Fruit fly (Drosophila melanogaster): ENCODE data around the gene CG31715.

CG31715 gene

dm6 chr2L:10327790-10328189 is 13.6 kb upstream of the CG31715 start, which contains the start of gene RnrL (continued):
- TF ChIP-seq ewg (GFP tag; optimal IDR thresholded peaks at IDR 0.05), result no peak
- TF ChIP-seq CG17829 (tag; optimal IDR thresholded peaks at IDR 0.05), result no peak
- TF ChIP-seq Hey (tag; optimal IDR thresholded peaks at IDR 0.05), result no peak
- TF ChIP-seq gem (tag; optimal IDR thresholded peaks at IDR 0.05), result no peak
- no peak for TF ChIP-seq CG16813 (GFP tag; IDR thresholded peaks at IDR 0.05; ENCODE audit: partially characterized antibody)

- TF ChIP-seq Spps (tag; optimal IDR thresholded peaks at IDR 0.05) (no peak), lola (GFP tag; optimal IDR thresholded peaks at IDR 0.05) (peak in 1 of 3 experiments; percentile 22), YL-1 (GFP tag; optimal IDR thresholded peaks at IDR 0.05) (peak; percentile 24), Nf-YC (tag; optimal IDR thresholded peaks at IDR 0.05) (peak; percentile 33), Dll (GFP tag; IDR thresholded peaks at IDR 0.05; ENCODE audit: partially characterized antibody) (no peak), CG15479 (GFP tag; optimal IDR thresholded peaks at IDR 0.05) (no peak), CG6765 (GFP tag; optimal IDR thresholded peaks at IDR 0.05) (no peak), kni (GFP tag; optimal IDR thresholded peaks at IDR 0.05) (no peak), bcd (GFP tag; optimal IDR thresholded peaks at IDR 0.05) (no peak), sens (GFP tag) (peak; percentile 59), CoRest (tag; optimal IDR thresholded peaks at IDR 0.05) (peak; percentile 56), CG7357 (GFP tag; IDR thresholded peaks at IDR 0.05) (no peak), gce (GFP tag; IDR thresholded peaks at IDR 0.05) (no peak), Nf-YB (GFP tag; optimal IDR thresholded peaks at IDR 0.05) (peak; percentile 6), sug (tag; optimal IDR thresholded peaks at IDR 0.05) (peak; percentile 31), CG17829 (tag; optimal IDR thresholded peaks at IDR 0.05) (peak; percentile 49), Hey (tag; optimal IDR thresholded peaks at IDR 0.05) (no peak), dysf (GFP tag; IDR thresholded peaks at IDR 0.05) (no peak), Ravus (GFP tag; IDR thresholded peaks at IDR 0.05) (no peak), ewg (GFP tag; optimal IDR thresholded peaks at IDR 0.05) (peak; percentile 87), CG1603 (tag; optimal IDR thresholded peaks at IDR 0.05) (peak; percentile 10), wek (GFP tag; optimal IDR thresholded peaks at IDR 0.05) (peak; percentile 61), E2f2 (GFP tag; IDR thresholded peaks at IDR 0.05) (peak; percentile 45; the same call in 1 of the 2 replicates), B-H1 (GFP tag; IDR thresholded peaks at IDR 0.05) (no peak), Blimp-1 (GFP tag; optimal IDR thresholded peaks at IDR 0.05) (no peak), bbx (GFP tag; IDR thresholded peaks at IDR 0.05; ENCODE audit: partially characterized antibody) (no peak), pb (GFP tag; optimal IDR thresholded peaks at IDR 0.05) (no peak), NC2α (GFP tag; optimal IDR thresholded peaks at IDR 0.05) (no peak), ase (GFP tag; IDR thresholded peaks at IDR 0.05) (no peak), hbn (GFP tag; IDR thresholded peaks at IDR 0.05; ENCODE audit: partially characterized antibody) (no peak), CG18262 (tag; optimal IDR thresholded peaks at IDR 0.05) (peak; percentile 38), row (GFP tag; IDR thresholded peaks at IDR 0.05) (peak; percentile 62), Dp (GFP tag; optimal IDR thresholded peaks at IDR 0.05) (peak; percentile 39), CG30020 (tag; optimal IDR thresholded peaks at IDR 0.05) (peak; percentile 85), CG4854 (GFP tag; optimal IDR thresholded peaks at IDR 0.05) (no peak), Asciz (GFP tag; optimal IDR thresholded peaks at IDR 0.05) (no peak), dpn (GFP tag; optimal IDR thresholded peaks at IDR 0.05) (peak in 1 of 2 experiments; percentile 16), CG9727 (GFP tag; optimal IDR thresholded peaks at IDR 0.05) (no peak), abd-A (tag; optimal IDR thresholded peaks at IDR 0.05) (no peak), CG13624 (GFP tag; optimal IDR thresholded peaks at IDR 0.05) (no peak), crol (GFP tag; IDR thresholded peaks at IDR 0.05) (no peak), hb (GFP tag; IDR thresholded peaks at IDR 0.05; ENCODE audit: partially characterized antibody) (no peak), Sox102F (GFP tag; optimal IDR thresholded peaks at IDR 0.05) (no peak), tap (tag; optimal IDR thresholded peaks at IDR 0.05) (peak; percentile 10)
Measured at dm6 chr2L:10331066-10331847, 10.2 kb upstream of the CG31715 start, which contains the start of the genes Schip1 and Cox10. Schip1 (minus strand) TSS chr2L:10331116. Cox10 (plus strand) TSS chr2L:10331471.
